Fruit fly (Drosophila melanogaster) whole organism, pupa: ENCODE results near the gene dmrt99B.
A peak's percentile ranks its signal among the peaks of the same experiment; 100 is the strongest.

ENCODE experiments used
- CG10348 ChIP-seq: fragments of 200-800 bp; sonication (Bioruptor generic); IDR thresholded peaks from 2 replicates; pipeline ENCODE4 v1.3.6; 2022; ENCODE audit warnings: missing biosample characterization, missing genetic modification characterization
- CG12605 ChIP-seq: fragments of 200-800 bp; sonication (Bioruptor generic); IDR thresholded peaks from 2 replicates; pipeline ENCODE4 v1.3.6; 2022; ENCODE audit warnings: missing biosample characterization, missing genetic modification characterization
- CG13204 ChIP-seq: fragments of 200-800 bp; sonication (Bioruptor generic); optimal IDR thresholded peaks from 2 replicates; lab custom pipeline; 2018; ENCODE audit warnings: missing biosample characterization, mild to moderate bottlenecking, missing genetic modification characterization, moderate library complexity
- CG14655 ChIP-seq: fragments of 200-800 bp; sonication (Bioruptor generic); optimal IDR thresholded peaks from 3 replicates; lab custom pipeline; 2017; ENCODE audit warnings: mild to moderate bottlenecking, missing biosample characterization, missing genetic modification reagents, missing genetic modification characterization
- CG15710 ChIP-seq: fragments of 200-800 bp; sonication (Bioruptor generic); optimal IDR thresholded peaks from 2 replicates; lab custom pipeline; 2018; ENCODE audit warnings: missing biosample characterization, mild to moderate bottlenecking, missing genetic modification characterization, moderate library complexity
- CG17806 ChIP-seq: fragments of 200-800 bp; sonication (Bioruptor generic); optimal IDR thresholded peaks from 2 replicates; lab custom pipeline; 2018; ENCODE audit warnings: missing biosample characterization, mild to moderate bottlenecking, missing genetic modification characterization, moderate library complexity
- CG32121 ChIP-seq: fragments of 200-800 bp; sonication (Bioruptor generic); IDR thresholded peaks from 2 replicates; pipeline ENCODE4 v1.3.6; 2022; ENCODE audit warnings: missing biosample characterization, missing genetic modification characterization
- CG34367 ChIP-seq: fragments of 200-800 bp; sonication (Bioruptor generic); optimal IDR thresholded peaks from 2 replicates; lab custom pipeline; 2018; ENCODE audit warnings: missing biosample characterization, mild to moderate bottlenecking, missing genetic modification characterization
- CG4496 ChIP-seq: fragments of 200-800 bp; sonication (Bioruptor generic); IDR thresholded peaks from 3 replicates; pipeline ENCODE4 v1.3.6; 2022; ENCODE audit warnings: missing biosample characterization, missing genetic modification characterization
- CG8159 ChIP-seq: fragments of 200-800 bp; sonication (Bioruptor generic); optimal IDR thresholded peaks from 3 replicates; lab custom pipeline; 2018; ENCODE audit warnings: missing biosample characterization, mild to moderate bottlenecking, missing genetic modification characterization, moderate library complexity
- CG8301 ChIP-seq: fragments of 200-800 bp; sonication (Bioruptor generic); optimal IDR thresholded peaks from 2 replicates; lab custom pipeline; 2018; ENCODE audit warnings: missing biosample characterization, mild to moderate bottlenecking, missing genetic modification characterization
- CG9948 ChIP-seq: fragments of 200-800 bp; sonication (Bioruptor generic); optimal IDR thresholded peaks from 2 replicates; lab custom pipeline; 2018; ENCODE audit warnings: missing biosample characterization, mild to moderate bottlenecking, missing genetic modification characterization, moderate library complexity
- D1 ChIP-seq: fragments of 200-800 bp; sonication (Bioruptor generic); optimal IDR thresholded peaks from 2 replicates; lab custom pipeline; 2018; ENCODE audit warnings: missing biosample characterization, mild to moderate bottlenecking, missing genetic modification characterization, moderate library complexity
- EcR ChIP-seq: fragments of 200-800 bp; sonication (Bioruptor generic); optimal IDR thresholded peaks from 3 replicates; lab custom pipeline; 2019; ENCODE audit warnings: missing biosample characterization, missing genetic modification characterization, mild to moderate bottlenecking, moderate library complexity, missing genetic modification reagents
- Ets98B ChIP-seq: fragments of 200-800 bp; sonication (Bioruptor generic); IDR thresholded peaks from 2 replicates; pipeline ENCODE4 v1.3.6; 2022; ENCODE audit warnings: missing biosample characterization, missing genetic modification characterization
- Pif1A ChIP-seq: fragments of 200-800 bp; sonication (Bioruptor generic); optimal IDR thresholded peaks from 3 replicates; lab custom pipeline; 2016; ENCODE audit warnings: missing biosample characterization, missing genetic modification characterization
- Pif1B ChIP-seq: fragments of 200-800 bp; sonication (Bioruptor generic); optimal IDR thresholded peaks from 3 replicates; lab custom pipeline; 2016; ENCODE audit warnings: missing biosample characterization, missing genetic modification characterization
- Snoo ChIP-seq: fragments of 200-800 bp; sonication (Bioruptor generic); optimal IDR thresholded peaks from 3 replicates; lab custom pipeline; 2017; ENCODE audit warnings: missing biosample characterization, mild to moderate bottlenecking, missing genetic modification characterization, inconsistent platforms
- fd96Ca ChIP-seq: fragments of 200-800 bp; sonication (Bioruptor generic); IDR thresholded peaks from 3 replicates; pipeline ENCODE4 v1.3.6; 2022; ENCODE audit warnings: missing biosample characterization, missing genetic modification characterization
- gl ChIP-seq: fragments of 200-800 bp; sonication (Bioruptor generic); optimal IDR thresholded peaks from 2 replicates; lab custom pipeline; 2018; ENCODE audit warnings: missing biosample characterization, mild to moderate bottlenecking, missing genetic modification characterization
- rn ChIP-seq: fragments of 200-800 bp; sonication (Bioruptor generic); IDR thresholded peaks from 2 replicates; pipeline ENCODE4 v1.3.6; 2022; ENCODE audit warnings: missing biosample characterization, missing genetic modification characterization

dmrt99B gene

DNA sequence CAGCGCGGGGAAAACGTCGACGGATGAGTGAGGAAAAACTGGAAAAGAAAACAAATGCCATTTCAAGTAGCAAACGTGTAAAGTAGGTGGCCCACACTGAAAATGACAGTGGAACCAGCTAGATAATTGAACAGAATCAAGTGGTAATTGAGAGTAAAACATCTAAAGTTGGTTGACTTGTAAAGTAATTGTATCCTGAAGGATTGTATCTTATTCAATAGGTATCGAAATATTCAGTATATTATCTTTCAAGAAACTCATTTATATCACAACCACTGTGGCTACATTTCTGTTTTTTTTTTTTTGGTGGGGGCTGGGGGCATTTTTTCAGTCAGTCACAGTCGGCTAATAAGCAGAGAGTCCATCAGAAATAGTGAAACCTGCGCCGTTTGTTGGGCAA lies 6.8 kb downstream of the dmrt99B start:
- peak; percentile 58; the same call in 1 of the 2 replicates for TF ChIP-seq Ets98B (GFP tag; lab: Robert Waterston, UW)
- TF ChIP-seq CG4496 (GFP tag; lab: Robert Waterston, UW) = peak; percentile 39; the same call in 1 of the 3 replicates
- TF ChIP-seq CG15710 (tag; lab: Kevin White, UChicago) = no peak

- no peak for TF ChIP-seq CG8159 (tag; lab: Kevin White, UChicago)
Measured at dm6 chr3R:29701739-29702138, 9.3 kb downstream of the dmrt99B start.

DNA sequence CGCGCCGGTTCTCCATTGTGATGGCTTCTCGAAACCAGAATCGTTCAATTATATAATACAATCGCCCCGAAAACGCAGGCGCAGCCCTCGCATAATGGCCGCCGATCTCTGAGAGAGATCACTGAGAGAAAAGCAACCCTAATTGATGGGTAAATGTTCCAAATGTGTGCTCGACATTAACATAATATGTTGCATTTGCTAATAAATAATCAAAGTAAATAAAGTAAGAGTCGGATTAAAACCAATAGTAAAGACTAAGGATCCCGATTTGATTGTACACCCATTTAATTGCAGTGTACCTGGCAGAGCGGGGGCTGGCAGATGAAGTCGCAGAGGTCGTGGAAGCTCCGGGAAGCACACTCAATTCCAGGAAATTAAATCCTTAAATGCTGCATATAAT lies 12.2 kb downstream of the dmrt99B start:
- TF ChIP-seq Snoo (no peak), Ets98B (GFP tag; lab: Robert Waterston, UW) (no peak), CG15710 (tag; lab: Kevin White, UChicago) (no peak), CG12605 (GFP tag; lab: Robert Waterston, UW) (no peak), CG32121 (GFP tag; lab: Robert Waterston, UW) (no peak), CG8301 (no peak), CG8159 (tag; lab: Kevin White, UChicago) (no peak), Pif1A (GFP tag; lab: Kevin White, UChicago) (no peak), D1 (tag; lab: Kevin White, UChicago) (no peak), CG17806 (tag; lab: Kevin White, UChicago) (no peak), CG14655 (no peak), Pif1B (GFP tag; lab: Kevin White, UChicago) (no peak), CG9948 (tag; lab: Kevin White, UChicago) (no peak), EcR (GFP tag; lab: Kevin White, UChicago) (no peak), fd96Ca (GFP tag; lab: Robert Waterston, UW) (no peak)

- no peak for TF ChIP-seq CG13204 (GFP tag; lab: Kevin White, UChicago)
- no peak for TF ChIP-seq CG10348 (GFP tag; lab: Robert Waterston, UW)
- TF ChIP-seq, all 21 proteins: peak for 0
Measured at dm6 chr3R:29705789-29706303, 13.5 kb downstream of the dmrt99B start.

DNA sequence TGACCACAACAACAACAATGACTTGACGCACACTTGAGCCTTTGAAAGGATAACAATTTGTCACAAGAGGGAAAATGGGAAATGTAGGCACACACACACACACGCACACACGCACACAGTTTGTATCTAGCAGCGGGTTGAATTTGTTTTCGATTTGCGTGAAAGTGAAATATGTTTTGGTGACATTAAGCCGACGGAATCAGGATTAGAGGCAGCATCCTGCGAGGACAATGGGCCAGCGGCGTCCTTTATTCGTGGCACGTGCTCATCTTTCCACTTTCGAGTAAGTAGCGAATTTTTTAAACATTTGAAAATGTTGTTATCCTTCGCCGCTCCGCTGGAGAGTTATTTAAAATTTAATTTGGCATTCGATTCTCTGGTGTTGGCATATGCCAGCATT lies 14.9 kb downstream of the dmrt99B start:
- no peak for TF ChIP-seq CG4496 (GFP tag; lab: Robert Waterston, UW)
- no peak for TF ChIP-seq Snoo
- no peak for TF ChIP-seq CG15710 (tag; lab: Kevin White, UChicago)
- TF ChIP-seq rn (GFP tag; lab: Robert Waterston, UW) = no peak
- no peak for TF ChIP-seq D1 (tag; lab: Kevin White, UChicago)
- no peak for TF ChIP-seq CG8159 (tag; lab: Kevin White, UChicago)
- no peak for TF ChIP-seq fd96Ca (GFP tag; lab: Robert Waterston, UW)
- TF ChIP-seq Pif1A (GFP tag; lab: Kevin White, UChicago) = no peak
- TF ChIP-seq CG8301 = no peak
- TF ChIP-seq EcR (GFP tag; lab: Kevin White, UChicago) = no peak
- TF ChIP-seq CG17806 (tag; lab: Kevin White, UChicago) = no peak

dm6 chr3R:29708322-29708721 lies 15.9 kb downstream of the dmrt99B start:
- no peak for TF ChIP-seq CG34367 (tag; lab: Kevin White, UChicago)
- no peak for TF ChIP-seq CG32121 (GFP tag; lab: Robert Waterston, UW)
- TF ChIP-seq Pif1B (GFP tag; lab: Kevin White, UChicago) = no peak
- TF ChIP-seq CG8301 = no peak
- no peak for TF ChIP-seq gl (tag; lab: Kevin White, UChicago)
- no peak for TF ChIP-seq CG9948 (tag; lab: Kevin White, UChicago)
- TF ChIP-seq CG4496 (GFP tag; lab: Robert Waterston, UW) = no peak
- TF ChIP-seq fd96Ca (GFP tag; lab: Robert Waterston, UW) = no peak
- no peak for TF ChIP-seq CG8159 (tag; lab: Kevin White, UChicago)
- no peak for TF ChIP-seq CG12605 (GFP tag; lab: Robert Waterston, UW)
- TF ChIP-seq CG17806 (tag; lab: Kevin White, UChicago) = no peak
- TF ChIP-seq Ets98B (GFP tag; lab: Robert Waterston, UW) = no peak
- no peak for TF ChIP-seq CG14655
- TF ChIP-seq Snoo = no peak
- TF ChIP-seq CG15710 (tag; lab: Kevin White, UChicago) = no peak
- TF ChIP-seq rn (GFP tag; lab: Robert Waterston, UW) = no peak
- TF ChIP-seq EcR (GFP tag; lab: Kevin White, UChicago) = no peak

- TF ChIP-seq gl (tag; lab: Kevin White, UChicago) = no peak
- TF ChIP-seq CG12605 (GFP tag; lab: Robert Waterston, UW) = no peak
- no peak for TF ChIP-seq CG8301
- TF ChIP-seq CG8159 (tag; lab: Kevin White, UChicago) = no peak
- no peak for TF ChIP-seq Ets98B (GFP tag; lab: Robert Waterston, UW)
- no peak for TF ChIP-seq CG17806 (tag; lab: Kevin White, UChicago)
- no peak for TF ChIP-seq Pif1B (GFP tag; lab: Kevin White, UChicago)
- TF ChIP-seq Pif1A (GFP tag; lab: Kevin White, UChicago) = no peak
- TF ChIP-seq CG4496 (GFP tag; lab: Robert Waterston, UW) = no peak
- no peak for TF ChIP-seq CG14655
- TF ChIP-seq CG10348 (GFP tag; lab: Robert Waterston, UW) = no peak
- TF ChIP-seq CG13204 (GFP tag; lab: Kevin White, UChicago) = no peak
- no peak for TF ChIP-seq Snoo
- no peak for TF ChIP-seq CG9948 (tag; lab: Kevin White, UChicago)
- no peak for TF ChIP-seq CG32121 (GFP tag; lab: Robert Waterston, UW)
Measured at dm6 chr3R:29711434-29711833, 19.0 kb downstream of the dmrt99B start.
